Fruit fly (Drosophila melanogaster): ENCODE data around the gene Cwc25.

The Cwc25 gene

dm6 chr2L:2735539-2735938 lies 9.4 kb upstream of the Cwc25 start:
- TF ChIP-seq CG17801 (GFP tag; optimal IDR thresholded peaks at IDR 0.05; ENCODE audit: partially characterized antibody) = no peak

- TF ChIP-seq CG17801 (GFP tag; optimal IDR thresholded peaks at IDR 0.05; ENCODE audit: partially characterized antibody) = no peak
Measured at dm6 chr2L:2737561-2737960, 7.3 kb upstream of the Cwc25 start.

dm6 chr2L:2739820-2740230 lies 5.1 kb upstream of the Cwc25 start, which contains the start of gene Hrs:
Gene Hrs, plus strand, starts transcription at chr2L:2739986.
- peak; percentile 35 for TF ChIP-seq CG17801 (GFP tag; optimal IDR thresholded peaks at IDR 0.05; ENCODE audit: partially characterized antibody)

- peak; percentile 95 for TF ChIP-seq CG17801 (GFP tag; optimal IDR thresholded peaks at IDR 0.05; ENCODE audit: partially characterized antibody)
Measured at dm6 chr2L:2748480-2749143, 3.7 kb downstream of the Cwc25 start.

- peak; percentile 10 for TF ChIP-seq CG17801 (GFP tag; optimal IDR thresholded peaks at IDR 0.05; ENCODE audit: partially characterized antibody)
Measured at dm6 chr2L:2749144-2749766, 4.4 kb downstream of the Cwc25 start.

dm6 chr2L:2750337-2751084 lies 5.6 kb downstream of the Cwc25 start:
- peak; percentile 27 for TF ChIP-seq CG17801 (GFP tag; optimal IDR thresholded peaks at IDR 0.05; ENCODE audit: partially characterized antibody)

dm6 chr2L:2751085-2751710 lies 6.3 kb downstream of the Cwc25 start:
- no peak for TF ChIP-seq CG17801 (GFP tag; optimal IDR thresholded peaks at IDR 0.05; ENCODE audit: partially characterized antibody)

dm6 chr2L:2751904-2752459 lies 7.1 kb downstream of the Cwc25 start, which contains the start of gene Bacc:
Gene Bacc, plus strand, starts transcription at chr2L:2752445.
- TF ChIP-seq CG17801 (GFP tag; optimal IDR thresholded peaks at IDR 0.05; ENCODE audit: partially characterized antibody) = peak; percentile 89

dm6 chr2L:2752460-2753411 lies 7.8 kb downstream of the Cwc25 start, which contains the start of gene Pgk:
Gene Pgk, minus strand, starts transcription at chr2L:2753068.
- TF ChIP-seq CG17801 (GFP tag; optimal IDR thresholded peaks at IDR 0.05; ENCODE audit: partially characterized antibody) = peak; percentile 75

dm6 chr2L:2753789-2754436 lies 9.0 kb downstream of the Cwc25 start:
- TF ChIP-seq CG17801 (GFP tag; optimal IDR thresholded peaks at IDR 0.05; ENCODE audit: partially characterized antibody) = no peak

- peak; percentile 75 for TF ChIP-seq CG17801 (GFP tag; optimal IDR thresholded peaks at IDR 0.05; ENCODE audit: partially characterized antibody)
Measured at dm6 chr2L:2754437-2755322, 9.8 kb downstream of the Cwc25 start.

- no peak for TF ChIP-seq CG17801 (GFP tag; optimal IDR thresholded peaks at IDR 0.05; ENCODE audit: partially characterized antibody)
Measured at dm6 chr2L:2755323-2755695, 10.4 kb downstream of the Cwc25 start.

Measured in ovary, adult (tissue).